Fruit fly (Drosophila melanogaster): Measurements from ENCODE around the gene Mob2.

Gene Mob2

DNA sequence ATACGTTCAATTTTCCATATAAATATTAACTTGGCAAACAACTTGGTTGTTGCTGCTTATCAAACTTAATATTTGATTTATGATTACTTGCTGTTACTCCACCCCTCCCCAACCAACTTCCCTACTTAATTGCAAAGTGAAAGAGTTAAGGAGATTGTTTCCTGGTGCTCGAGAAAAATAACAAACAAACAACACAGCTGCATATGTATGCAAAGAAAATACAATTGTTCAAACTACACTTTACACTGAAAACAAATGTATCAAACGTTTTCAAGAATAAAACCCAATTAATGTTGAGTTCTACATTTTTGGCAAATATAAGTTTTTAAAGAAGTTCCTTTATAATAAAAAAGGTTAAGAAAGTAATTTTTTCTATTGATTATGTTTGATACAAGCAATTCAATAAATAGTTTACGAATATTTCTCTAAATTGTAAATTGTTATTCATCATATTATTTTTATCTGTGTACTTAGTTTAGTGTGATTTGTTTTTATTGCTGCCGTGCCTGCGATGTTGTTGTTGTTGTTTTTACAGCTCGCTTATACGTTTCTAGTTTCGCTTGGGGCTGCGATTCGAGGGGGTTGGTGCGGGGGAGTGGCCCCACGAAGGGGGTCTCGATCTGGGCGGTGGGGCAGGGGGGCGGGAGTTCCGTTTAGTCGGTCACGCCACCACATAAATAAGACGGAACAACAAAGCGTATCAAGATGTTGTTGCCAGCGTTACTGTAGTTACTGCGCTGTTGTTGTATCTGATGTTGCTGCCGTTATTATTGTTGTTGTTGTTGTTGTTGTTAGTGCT is 6.2 kb downstream of the Mob2 start (continued):
- TF ChIP-seq pdm3 (GFP tag; optimal IDR thresholded peaks at IDR 0.05) (peak; percentile 48), CG10669 (GFP tag; optimal IDR thresholded peaks at IDR 0.05) (peak; percentile 53), CG10631 (GFP tag; optimal IDR thresholded peaks at IDR 0.05) (peak; percentile 37), spab (GFP tag; optimal IDR thresholded peaks at IDR 0.05) (peak; percentile 48), topi (GFP tag; optimal IDR thresholded peaks at IDR 0.05) (no peak), vri (GFP tag; optimal IDR thresholded peaks at IDR 0.05) (no peak), CG6854 (GFP tag; optimal IDR thresholded peaks at IDR 0.05) (no peak), CG31627 (GFP tag; optimal IDR thresholded peaks at IDR 0.05) (no peak), OdsH (GFP tag; optimal IDR thresholded peaks at IDR 0.05) (peak; percentile 59)

DNA sequence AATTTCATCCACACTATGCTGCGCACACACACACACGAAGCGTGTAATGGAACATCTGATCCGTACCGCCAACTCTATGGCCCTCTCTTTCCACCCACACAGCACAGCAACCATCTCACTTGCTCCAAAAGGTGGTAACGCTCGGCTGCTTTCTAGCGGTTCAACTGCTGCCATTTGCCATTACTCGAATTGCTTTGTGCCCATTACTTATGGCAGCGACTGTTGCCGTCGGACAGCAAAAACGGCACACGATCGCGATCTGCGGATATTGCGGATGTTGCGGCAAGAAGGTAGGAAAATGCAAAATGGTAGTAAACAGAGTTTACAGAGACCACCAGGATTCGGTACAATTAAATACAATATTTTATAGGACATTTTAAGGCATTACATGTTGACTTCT is 7.2 kb downstream of the Mob2 start:
- TF ChIP-seq Hr4 (GFP tag; optimal IDR thresholded peaks at IDR 0.05) (no peak), Ets96B (tag; optimal IDR thresholded peaks at IDR 0.05) (no peak), CG32006 (GFP tag; optimal IDR thresholded peaks at IDR 0.05) (no peak), CG1621 (tag; optimal IDR thresholded peaks at IDR 0.05) (no peak), acj6 (GFP tag; optimal IDR thresholded peaks at IDR 0.05) (no peak), CG4318 (GFP tag; optimal IDR thresholded peaks at IDR 0.05) (no peak), Eip78C (GFP tag) (no peak), Met (GFP tag; optimal IDR thresholded peaks at IDR 0.05) (no peak), dsx (GFP tag; optimal IDR thresholded peaks at IDR 0.05; ENCODE audit: poor library complexity, severe bottlenecking) (no peak), CG16779 (tag; optimal IDR thresholded peaks at IDR 0.05) (no peak), Hr39 (GFP tag; optimal IDR thresholded peaks at IDR 0.05) (no peak), Gug (GFP tag; IDR thresholded peaks at IDR 0.05) (no peak), CG34406 (GFP tag; optimal IDR thresholded peaks at IDR 0.05) (no peak)

DNA sequence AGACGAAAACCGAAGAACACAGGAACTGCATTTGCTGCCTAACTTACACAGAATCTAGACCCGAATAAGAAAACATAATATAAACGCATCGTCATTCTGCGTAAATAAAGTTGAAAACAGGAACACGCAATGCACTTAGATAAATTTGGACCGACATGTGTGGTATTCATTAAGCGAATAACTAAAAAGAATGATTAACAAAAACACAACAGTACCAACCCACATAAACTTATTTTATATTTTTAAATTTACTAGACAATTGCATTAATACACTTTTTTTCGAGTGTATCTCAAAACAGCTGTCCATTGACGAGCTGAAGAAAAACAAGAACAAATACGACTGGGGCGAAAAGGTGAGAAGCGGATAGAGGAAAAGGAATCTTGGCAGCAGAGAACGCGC is 7.7 kb downstream of the Mob2 start:
- peak; percentile 69 for TF ChIP-seq Sox102F (GFP tag; optimal IDR thresholded peaks at IDR 0.05)
- TF ChIP-seq Ets96B (tag; optimal IDR thresholded peaks at IDR 0.05): peak; percentile 70
- peak; percentile 64; the same call in 2 of the 3 replicates for TF ChIP-seq CG8119 (GFP tag; IDR thresholded peaks at IDR 0.05)
- peak; percentile 71 for TF ChIP-seq Eip75B (GFP tag; optimal IDR thresholded peaks at IDR 0.05)
- no peak for TF ChIP-seq CG6854 (GFP tag; optimal IDR thresholded peaks at IDR 0.05)
- TF ChIP-seq Eip78C (GFP tag): peak; percentile 89
- peak; percentile 53 for TF ChIP-seq cyc (GFP tag; optimal IDR thresholded peaks at IDR 0.05)
- TF ChIP-seq Smox (GFP tag; optimal IDR thresholded peaks at IDR 0.05): peak; percentile 66
- TF ChIP-seq CG11902 (GFP tag; optimal IDR thresholded peaks at IDR 0.05): peak; percentile 1
- peak; percentile 69 for TF ChIP-seq Hr4 (GFP tag; optimal IDR thresholded peaks at IDR 0.05)
- peak; percentile 54 for TF ChIP-seq fkh (GFP tag; optimal IDR thresholded peaks at IDR 0.05)
- peak; percentile 45 for TF ChIP-seq CG6808 (GFP tag; optimal IDR thresholded peaks at IDR 0.05)
- no peak for TF ChIP-seq fd85E (GFP tag; optimal IDR thresholded peaks at IDR 0.05)
- TF ChIP-seq Sox15 (GFP tag; optimal IDR thresholded peaks at IDR 0.05): peak; percentile 29
- TF ChIP-seq CG3919 (GFP tag; optimal IDR thresholded peaks at IDR 0.05): peak; percentile 76
- peak; percentile 35 for TF ChIP-seq CG9139 (GFP tag; optimal IDR thresholded peaks at IDR 0.05)
- peak; percentile 49 for TF ChIP-seq spab (GFP tag; optimal IDR thresholded peaks at IDR 0.05)
- TF ChIP-seq CG6792 (GFP tag; optimal IDR thresholded peaks at IDR 0.05): peak; percentile 42
- peak; percentile 61 for TF ChIP-seq CG3032 (tag; optimal IDR thresholded peaks at IDR 0.05)
- TF ChIP-seq svp (GFP tag): peak; percentile 82
- peak; percentile 69 for TF ChIP-seq topi (GFP tag; optimal IDR thresholded peaks at IDR 0.05)
- TF ChIP-seq CG11762 (GFP tag; optimal IDR thresholded peaks at IDR 0.05; ENCODE audit: insufficient read depth): peak; percentile 35
- TF ChIP-seq Lpt (GFP tag; optimal IDR thresholded peaks at IDR 0.05): peak; percentile 36
- peak; percentile 65 for TF ChIP-seq CG10631 (GFP tag; optimal IDR thresholded peaks at IDR 0.05)
- TF ChIP-seq CG15336 (GFP tag; IDR thresholded peaks at IDR 0.05): peak; percentile 77
- peak; percentile 61 for TF ChIP-seq OdsH (GFP tag; optimal IDR thresholded peaks at IDR 0.05)
- TF ChIP-seq CG11294 (GFP tag; IDR thresholded peaks at IDR 0.05): peak; percentile 65
- peak; percentile 13 to 57 for TF ChIP-seq salr (GFP tag; optimal IDR thresholded peaks at IDR 0.05)
- TF ChIP-seq fd59A (GFP tag; optimal IDR thresholded peaks at IDR 0.05): peak; percentile 39
- peak; percentile 63 for TF ChIP-seq net (GFP tag; optimal IDR thresholded peaks at IDR 0.05)
- TF ChIP-seq CG1621 (tag; optimal IDR thresholded peaks at IDR 0.05): peak; percentile 47
- TF ChIP-seq Gug (GFP tag; IDR thresholded peaks at IDR 0.05): no peak
- peak; percentile 76 for TF ChIP-seq CG32006 (GFP tag; optimal IDR thresholded peaks at IDR 0.05)
- TF ChIP-seq CG8632 (GFP tag; optimal IDR thresholded peaks at IDR 0.05): peak; percentile 42
- TF ChIP-seq CG34406 (GFP tag; optimal IDR thresholded peaks at IDR 0.05): peak; percentile 25
- peak; percentile 85 for TF ChIP-seq eg (GFP tag; IDR thresholded peaks at IDR 0.05)

Measured in whole organism, prepupa.